Worm (Caenorhabditis elegans) whole organism, L1 larva: Measurements from ENCODE around the gene C25H3.3.

ENCODE experiments used
- C34B4.2 ChIP-seq: sonication (generic microtip); optimal IDR thresholded peaks from 2 replicates; lab custom pipeline; 2017; ENCODE audit warnings: mild to moderate bottlenecking, missing genetic modification characterization, missing compliant biosample characterization
- blmp-1 ChIP-seq: fragments of 150-350 bp; optimal IDR thresholded peaks from 2 replicates; lab custom pipeline; 2014; ENCODE audit warnings: missing biosample characterization, missing genetic modification characterization
- fos-1 ChIP-seq: fragments of 150-350 bp; optimal IDR thresholded peaks from 2 replicates; lab custom pipeline; 2014; ENCODE audit warnings: missing biosample characterization, missing genetic modification characterization
- lin-35 ChIP-seq, 2 experiments: fragments of 150-350 bp; optimal IDR thresholded peaks; 2 replicates each; lab custom pipeline; 2014; ENCODE audit warnings: missing biosample characterization in 2 of 2, missing genetic modification characterization in 2 of 2, missing genetic modification reagents in 2 of 2
- lin-39 ChIP-seq: fragments of 150-350 bp; optimal IDR thresholded peaks from 2 replicates; lab custom pipeline; 2014; ENCODE audit warnings: missing biosample characterization, missing genetic modification reagents, missing genetic modification characterization
- nhr-237 ChIP-seq: fragments of 150-350 bp; optimal IDR thresholded peaks from 2 replicates; lab custom pipeline; 2014; ENCODE audit warnings: missing biosample characterization, missing genetic modification characterization
- nhr-28 ChIP-seq: fragments of 150-350 bp; optimal IDR thresholded peaks from 2 replicates; lab custom pipeline; 2014; ENCODE audit warnings: missing biosample characterization, missing genetic modification characterization
- nhr-77 ChIP-seq: fragments of 150-350 bp; optimal IDR thresholded peaks from 2 replicates; lab custom pipeline; 2014; ENCODE audit warnings: missing biosample characterization, missing genetic modification characterization
- pqm-1 ChIP-seq: sonication (generic microtip); optimal IDR thresholded peaks from 3 replicates; lab custom pipeline; 2017; ENCODE audit warnings: missing biosample characterization, missing genetic modification characterization
- tlp-1 ChIP-seq: fragments of 150-350 bp; optimal IDR thresholded peaks from 2 replicates; lab custom pipeline; 2014; ENCODE audit warnings: missing biosample characterization, missing genetic modification characterization
- ztf-11 ChIP-seq, 2 experiments: sonication (generic microtip); optimal IDR thresholded peaks; 2 replicates each; lab custom pipeline; 2016 to 2017; ENCODE audit warnings: missing genetic modification characterization in 2 of 2, missing biosample characterization in 1 of 2, missing compliant biosample characterization in 1 of 2

- TF ChIP-seq nhr-28 (tag; lab: Kevin White, UChicago) (no peak), nhr-237 (tag; lab: Kevin White, UChicago) (no peak), blmp-1 (tag; lab: Kevin White, UChicago) (no peak), ztf-11 (tag; optimal IDR thresholded peaks at IDR 0.05; lab: Kevin White, UChicago) (no peak), tlp-1 (tag; lab: Kevin White, UChicago) (no peak), nhr-77 (tag; lab: Kevin White, UChicago) (no peak), pqm-1 (tag; lab: Kevin White, UChicago) (no peak), C34B4.2 (tag; lab: Kevin White, UChicago) (no peak), lin-39 (no peak), fos-1 (tag; lab: Kevin White, UChicago) (no peak), lin-35 (GFP tag; optimal IDR thresholded peaks at IDR 0.05; lab: Kevin White, UChicago) (no peak)
These were observed 28.0 kb upstream of the C25H3.3 start, which contains the start of gene C25H3.16 for ce11 chrII:5665991-5666390.
